Worm (Caenorhabditis elegans): ENCODE results near the gene tra-2.

The tra-2 gene

DNA sequence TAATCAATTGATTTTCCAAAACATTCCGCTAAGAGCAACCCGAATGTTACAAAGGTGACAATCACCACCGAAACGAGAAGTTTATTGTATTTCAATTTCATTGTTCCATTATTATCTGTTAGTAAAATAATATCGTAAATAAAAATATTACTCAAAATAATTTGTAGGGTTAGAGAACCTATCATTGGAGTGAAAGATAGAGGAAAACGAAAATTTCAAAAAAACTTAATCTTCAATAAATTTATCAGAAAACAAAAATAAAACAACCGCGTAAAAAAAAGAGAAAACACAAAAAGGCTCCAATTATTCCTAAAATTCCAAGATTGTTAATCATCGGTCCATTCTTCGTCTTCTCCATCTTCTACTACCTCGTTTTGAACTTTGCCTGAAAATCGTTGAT is at the start of gene tra-2:
Gene tra-2, minus strand, starts transcription at position 101 of the 400 bp plus-strand sequence.
- no peak for TF ChIP-seq mml-1 (tag; optimal IDR thresholded peaks at IDR 0.05)
- TF ChIP-seq lin-39 (tag; optimal IDR thresholded peaks at IDR 0.05) = no peak
- no peak for TF ChIP-seq jun-1 (tag; optimal IDR thresholded peaks at IDR 0.05)
- TF ChIP-seq ama-1 (optimal IDR thresholded peaks at IDR 0.05) = no peak
- no peak for TF ChIP-seq nhr-23 (tag; optimal IDR thresholded peaks at IDR 0.05)
- TF ChIP-seq pqm-1 (tag; optimal IDR thresholded peaks at IDR 0.05) = no peak
- no peak for TF ChIP-seq tbx-2 (tag; optimal IDR thresholded peaks at IDR 0.05)
- TF ChIP-seq ztf-11 (tag; optimal IDR thresholded peaks at IDR 0.05) = no peak
- TF ChIP-seq lin-15B (tag; optimal IDR thresholded peaks at IDR 0.05) = no peak
- TF ChIP-seq lsy-12 (tag; optimal IDR thresholded peaks at IDR 0.05) = no peak
- TF ChIP-seq ceh-82 (tag; optimal IDR thresholded peaks at IDR 0.05) = no peak
- no peak for TF ChIP-seq egl-5 (tag; optimal IDR thresholded peaks at IDR 0.05)
- TF ChIP-seq daf-12 (tag; optimal IDR thresholded peaks at IDR 0.05) = no peak
- no peak for TF ChIP-seq nfya-1 (tag; optimal IDR thresholded peaks at IDR 0.05; ENCODE audit: insufficient read depth)
- TF ChIP-seq ceh-9 (tag; optimal IDR thresholded peaks at IDR 0.05) = no peak
- TF ChIP-seq sea-2 (GFP tag; optimal IDR thresholded peaks at IDR 0.05) = no peak
- no peak for TF ChIP-seq aly-2 (tag; optimal IDR thresholded peaks at IDR 0.05)

DNA sequence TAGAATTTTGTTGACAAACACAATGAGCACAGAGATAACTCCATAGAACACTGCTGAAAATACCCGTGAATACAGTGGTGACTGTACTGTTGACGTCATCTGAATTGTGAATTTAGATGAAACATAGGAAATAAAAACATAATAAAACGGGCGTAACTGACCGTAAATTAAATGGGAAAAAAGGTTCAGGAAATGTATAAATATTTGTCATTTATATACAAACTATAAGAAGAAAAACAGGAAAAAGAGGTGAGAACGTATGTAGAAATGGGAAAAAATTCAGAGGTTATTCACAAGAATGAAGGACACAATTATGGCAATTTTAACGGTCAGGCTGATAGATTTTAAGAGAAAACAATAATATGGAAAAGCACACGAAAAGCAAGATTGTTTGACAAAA is 47.1 kb upstream of the tra-2 start, which contains the start of gene sqv-7:
Gene sqv-7, minus strand, starts transcription at position 101 of the 400 bp plus-strand sequence.
- TF ChIP-seq ceh-16 (tag; optimal IDR thresholded peaks at IDR 0.05) = no peak
- no peak for TF ChIP-seq elt-1 (tag; optimal IDR thresholded peaks at IDR 0.05)
- no peak for TF ChIP-seq nhr-77 (tag; optimal IDR thresholded peaks at IDR 0.05)
- TF ChIP-seq nhr-12 (tag; optimal IDR thresholded peaks at IDR 0.05) = no peak
- TF ChIP-seq nhr-237 (tag; optimal IDR thresholded peaks at IDR 0.05) = no peak
- TF ChIP-seq lin-15B (tag; optimal IDR thresholded peaks at IDR 0.05) = no peak
- no peak for TF ChIP-seq nhr-43 (tag; optimal IDR thresholded peaks at IDR 0.05; ENCODE audit: poor library complexity, severe bottlenecking)
- no peak for TF ChIP-seq tbx-2 (tag; optimal IDR thresholded peaks at IDR 0.05)
- TF ChIP-seq nfya-1 (tag; optimal IDR thresholded peaks at IDR 0.05; ENCODE audit: insufficient read depth) = no peak
- TF ChIP-seq zag-1 (tag; optimal IDR thresholded peaks at IDR 0.05) = no peak
- no peak for TF ChIP-seq ztf-4 (tag; optimal IDR thresholded peaks at IDR 0.05)
- no peak for TF ChIP-seq mml-1 (tag; optimal IDR thresholded peaks at IDR 0.05)
- no peak for TF ChIP-seq nhr-76 (tag; optimal IDR thresholded peaks at IDR 0.05)
- no peak for TF ChIP-seq skn-1 (tag; optimal IDR thresholded peaks at IDR 0.05)

DNA sequence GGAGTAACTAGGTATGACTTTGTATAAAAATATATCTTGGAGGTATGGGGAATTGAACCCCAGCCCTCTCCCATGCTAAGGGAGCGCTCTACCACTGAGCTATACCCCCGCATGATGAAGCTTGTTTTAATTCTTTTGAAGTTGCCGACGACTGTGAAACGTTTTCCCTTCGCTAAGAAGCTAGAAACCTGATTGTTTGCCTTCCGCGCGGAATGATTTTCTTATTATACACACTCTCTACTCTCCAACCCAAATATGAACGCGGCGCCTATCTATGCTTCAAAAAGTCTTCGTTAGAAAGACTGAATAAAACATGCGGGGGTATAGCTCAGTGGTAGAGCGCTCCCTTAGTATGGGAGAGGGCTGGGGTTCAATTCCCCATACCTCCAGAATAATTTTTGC is 37.5 kb upstream of the tra-2 start:
- peak; percentile 58 for TF ChIP-seq nhr-43 (tag; optimal IDR thresholded peaks at IDR 0.05; ENCODE audit: poor library complexity, severe bottlenecking)
- TF ChIP-seq hmg-11 (tag; optimal IDR thresholded peaks at IDR 0.05) = peak; percentile 9
- no peak for TF ChIP-seq ceh-16 (tag; optimal IDR thresholded peaks at IDR 0.05)
- TF ChIP-seq mdl-1 (tag; optimal IDR thresholded peaks at IDR 0.05) = no peak
- TF ChIP-seq nhr-23 (tag; optimal IDR thresholded peaks at IDR 0.05) = peak; percentile 1
- TF ChIP-seq pha-4 (tag; optimal IDR thresholded peaks at IDR 0.05) = no peak
- TF ChIP-seq daf-12 (tag; optimal IDR thresholded peaks at IDR 0.05) = no peak
- no peak for TF ChIP-seq fkh-2 (tag; optimal IDR thresholded peaks at IDR 0.05)
- TF ChIP-seq R02D3.7 (tag; optimal IDR thresholded peaks at IDR 0.05) = no peak
- peak; percentile 28 for TF ChIP-seq nhr-25 (tag; optimal IDR thresholded peaks at IDR 0.05)
- TF ChIP-seq nfya-1 (tag; optimal IDR thresholded peaks at IDR 0.05; ENCODE audit: insufficient read depth) = peak; percentile 19
- no peak for TF ChIP-seq nhr-237 (tag; optimal IDR thresholded peaks at IDR 0.05)
- TF ChIP-seq fkh-10 (GFP tag; optimal IDR thresholded peaks at IDR 0.05) = no peak
- peak; percentile 4 for TF ChIP-seq pqm-1 (tag; optimal IDR thresholded peaks at IDR 0.05)
- TF ChIP-seq tbx-2 (tag; optimal IDR thresholded peaks at IDR 0.05) = no peak
- TF ChIP-seq egl-5 (tag; optimal IDR thresholded peaks at IDR 0.05) = no peak
- TF ChIP-seq nhr-67 (tag; optimal IDR thresholded peaks at IDR 0.05) = no peak
- TF ChIP-seq unc-62 (GFP tag; optimal IDR thresholded peaks at IDR 0.05) = no peak
- TF ChIP-seq jun-1 (tag; optimal IDR thresholded peaks at IDR 0.05) = no peak
- no peak for TF ChIP-seq nhr-12 (tag; optimal IDR thresholded peaks at IDR 0.05)

DNA sequence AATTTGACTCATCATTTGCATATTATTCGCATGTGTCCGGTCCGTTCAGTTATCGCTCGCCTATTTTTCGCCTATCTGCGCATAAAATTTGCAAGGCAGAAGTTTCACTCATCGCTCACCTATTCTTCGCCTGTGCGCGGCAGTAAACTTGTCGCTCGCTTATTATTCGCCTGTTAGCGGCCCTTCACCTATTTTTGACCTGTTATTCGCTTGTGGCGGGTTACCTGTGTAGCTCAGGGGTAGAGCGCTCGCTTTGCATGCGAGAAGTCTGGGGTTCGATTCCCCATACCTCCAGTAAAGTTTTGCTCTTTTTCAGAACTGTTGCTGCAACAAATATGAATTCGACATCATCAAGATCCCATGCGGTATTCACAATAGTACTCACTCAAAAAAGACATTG is 35.9 kb upstream of the tra-2 start:
- TF ChIP-seq elt-2 (tag; optimal IDR thresholded peaks at IDR 0.05) (peak; percentile 24), lsy-12 (tag; optimal IDR thresholded peaks at IDR 0.05) (peak; percentile 13)

Data from whole organism, L3 larva.